Worm (Caenorhabditis elegans): ENCODE data around the gene C50B6.3.

C50B6.3 gene

DNA sequence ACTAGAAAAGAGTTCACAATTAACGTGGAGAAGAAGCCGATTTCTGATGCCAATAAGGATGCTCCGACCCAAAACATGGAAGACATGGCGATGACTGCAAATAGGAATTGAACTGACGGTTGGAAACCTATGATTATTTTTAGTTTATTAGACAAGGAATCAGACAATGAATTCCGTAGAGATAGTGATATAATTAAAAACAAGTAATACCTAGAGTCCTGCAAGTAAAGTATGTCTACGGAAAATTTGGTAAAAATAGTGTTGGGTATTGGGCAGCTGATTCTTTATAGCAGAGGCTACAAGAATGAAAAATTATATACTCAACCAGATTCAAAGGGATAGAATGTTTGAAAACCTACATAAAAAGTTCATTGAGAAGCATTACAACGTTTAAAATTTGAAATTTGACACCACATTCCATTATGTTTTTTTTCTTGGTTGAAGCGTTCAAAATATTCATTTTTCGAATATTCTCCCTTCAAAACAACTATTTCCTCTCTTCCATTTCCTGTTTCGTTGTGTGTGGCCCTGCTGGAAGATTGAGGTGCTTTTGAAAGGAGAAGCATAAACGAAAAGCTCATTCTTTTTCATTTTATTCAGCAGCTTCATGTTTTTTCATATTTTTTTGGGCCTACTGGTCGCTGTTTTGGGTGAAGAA lies 26.4 kb downstream of the C50B6.3 start, which contains the start of the genes str-4 and lgc-48:
Gene str-4, minus strand, starts transcription at position 101 of the 658 bp plus-strand sequence.
Gene lgc-48, plus strand, starts transcription at position 608 of the 658 bp plus-strand sequence.
- TF ChIP-seq repo-1 (tag; optimal IDR thresholded peaks at IDR 0.05) (no peak), hlh-12 (tag; optimal IDR thresholded peaks at IDR 0.05) (no peak), xnd-1 (tag; optimal IDR thresholded peaks at IDR 0.05) (no peak), let-526 (GFP tag; IDR thresholded peaks at IDR 0.05) (no peak), gei-17 (GFP tag; optimal IDR thresholded peaks at IDR 0.05) (no peak), Y53G8AR.9 (GFP tag; conservative IDR thresholded peaks at IDR 0.05) (no peak), ccch-3 (GFP tag; optimal IDR thresholded peaks at IDR 0.05) (no peak), F49E8.2 (tag; optimal IDR thresholded peaks at IDR 0.05; ENCODE audit: insufficient read depth) (no peak), F23B12.7 (tag; optimal IDR thresholded peaks at IDR 0.05; ENCODE audit: insufficient read depth) (no peak), T07F8.4 (tag; optimal IDR thresholded peaks at IDR 0.05) (no peak), ztf-18 (tag; optimal IDR thresholded peaks at IDR 0.05) (no peak), madf-3 (GFP tag; IDR thresholded peaks at IDR 0.05) (no peak), tbx-9 (tag; optimal IDR thresholded peaks at IDR 0.05; ENCODE audit: borderline replicate concordance) (no peak), rcor-1 (GFP tag; IDR thresholded peaks at IDR 0.05) (no peak), dpff-1 (tag; optimal IDR thresholded peaks at IDR 0.05) (no peak), lir-1 (GFP tag; conservative IDR thresholded peaks at IDR 0.05) (no peak), snpc-1.1 (tag; optimal IDR thresholded peaks at IDR 0.05; ENCODE audit: insufficient read depth) (no peak), ceh-91 (GFP tag; IDR thresholded peaks at IDR 0.05) (no peak), F57A8.1 (GFP tag; optimal IDR thresholded peaks at IDR 0.05) (no peak), F22D6.2 (tag; optimal IDR thresholded peaks at IDR 0.05) (no peak)

DNA sequence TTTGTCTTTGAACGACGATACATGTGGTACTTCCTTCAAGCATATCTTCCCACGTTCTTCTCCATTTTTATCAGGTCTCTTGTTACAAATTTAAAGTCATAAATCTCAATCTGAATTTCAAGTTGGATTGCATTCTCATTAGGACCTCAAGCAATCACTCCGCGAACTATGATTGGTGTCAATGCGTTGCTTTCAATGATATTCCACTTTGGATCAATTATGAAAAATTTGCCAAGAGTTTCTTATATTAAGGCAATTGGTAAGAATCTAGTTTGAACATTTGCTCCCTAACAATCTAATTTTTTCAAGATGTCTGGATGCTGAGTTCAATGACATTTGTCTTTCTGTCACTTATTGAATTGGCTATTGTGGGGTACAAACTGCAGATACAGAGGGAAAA lies 28.9 kb downstream of the C50B6.3 start:
- TF ChIP-seq atf-7 (tag; optimal IDR thresholded peaks at IDR 0.05) (no peak), T07F8.4 (tag; optimal IDR thresholded peaks at IDR 0.05) (no peak), chd-7 (tag; optimal IDR thresholded peaks at IDR 0.05) (no peak), K11D2.4 (GFP tag; IDR thresholded peaks at IDR 0.05) (no peak), lin-54 (GFP tag; optimal IDR thresholded peaks at IDR 0.05) (no peak), zim-3 (tag; optimal IDR thresholded peaks at IDR 0.05) (no peak), madf-10 (tag; optimal IDR thresholded peaks at IDR 0.05) (no peak), nhr-179 (tag; optimal IDR thresholded peaks at IDR 0.05) (no peak), nfya-1 (tag; optimal IDR thresholded peaks at IDR 0.05; ENCODE audit: borderline replicate concordance, insufficient read depth) (no peak)

DNA sequence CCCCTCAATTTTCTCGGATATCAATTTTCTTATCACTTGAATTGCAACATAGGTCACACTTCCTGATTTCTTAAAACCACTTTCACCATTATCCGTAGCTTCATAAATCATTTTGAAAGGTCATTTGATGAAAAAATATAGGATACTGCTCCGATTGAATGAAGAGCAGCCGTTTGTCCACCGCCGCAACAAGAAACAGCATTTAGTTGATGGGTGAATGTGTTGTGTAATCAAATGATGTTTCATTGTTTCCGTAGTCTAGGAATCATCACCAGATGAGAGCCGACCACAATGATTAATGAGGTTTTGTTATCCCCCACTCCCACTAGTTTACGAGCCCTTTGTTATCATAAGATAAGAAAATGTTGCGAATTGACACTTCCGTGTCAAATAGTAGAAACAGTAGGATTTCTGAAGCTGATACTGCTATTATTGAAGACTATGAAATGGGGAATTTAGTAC lies 32.5 kb downstream of the C50B6.3 start, which contains the start of gene twk-43:
Gene twk-43, plus strand, starts transcription at position 412 of the 462 bp plus-strand sequence.
- no peak for TF ChIP-seq lsy-27 (tag; optimal IDR thresholded peaks at IDR 0.05; ENCODE audit: borderline replicate concordance, insufficient read depth)
- no peak for TF ChIP-seq unc-130 (GFP tag; optimal IDR thresholded peaks at IDR 0.05)
- no peak for TF ChIP-seq lag-1 (GFP tag; IDR thresholded peaks at IDR 0.05)
- TF ChIP-seq lin-26 (GFP tag; IDR thresholded peaks at IDR 0.05) = no peak

- no peak for TF ChIP-seq lir-1 (GFP tag; conservative IDR thresholded peaks at IDR 0.05)
- no peak for TF ChIP-seq K12H6.12 (tag; optimal IDR thresholded peaks at IDR 0.05)
- no peak for TF ChIP-seq somi-1 (GFP tag; optimal IDR thresholded peaks at IDR 0.05)
- no peak for TF ChIP-seq tbp1 (GFP tag; optimal IDR thresholded peaks at IDR 0.05)
- no peak for TF ChIP-seq mel-28 (tag; optimal IDR thresholded peaks at IDR 0.05; ENCODE audit: borderline replicate concordance)
Observed at ce11 chrV:13350302-13350701, 36.9 kb downstream of the C50B6.3 start.
